Fruit fly (Drosophila melanogaster) whole organism, embryonic: Measurements from ENCODE around the gene Megf8.

ENCODE experiments used
- Bgb ChIP-seq: fragments of 200-800 bp; sonication (Bioruptor generic); IDR thresholded peaks from 2 replicates; pipeline ENCODE4 v1.3.6; 2022; ENCODE audit warnings: missing biosample characterization, missing genetic modification characterization; ENCODE audit not compliant: partially characterized antibody
- CG10209 ChIP-seq: fragments of 200-800 bp; sonication (Bioruptor generic); optimal IDR thresholded peaks from 3 replicates; lab custom pipeline; 2017; ENCODE audit warnings: missing biosample characterization, mild to moderate bottlenecking, missing genetic modification characterization, missing genetic modification reagents
- CG11247 ChIP-seq: fragments of 200-800 bp; sonication (Bioruptor generic); IDR thresholded peaks from 2 replicates; pipeline ENCODE4 v1.3.6; 2022; ENCODE audit warnings: missing biosample characterization, missing genetic modification characterization
- CG12219 ChIP-seq: fragments of 200-800 bp; sonication (Bioruptor generic); optimal IDR thresholded peaks from 3 replicates; lab custom pipeline; 2018; ENCODE audit warnings: missing biosample characterization, mild to moderate bottlenecking, missing genetic modification characterization
- CG12769 ChIP-seq: fragments of 200-800 bp; sonication (Bioruptor generic); optimal IDR thresholded peaks from 2 replicates; lab custom pipeline; 2019; ENCODE audit warnings: missing biosample characterization, mild to moderate bottlenecking, missing genetic modification characterization, moderate library complexity
- CG13775 ChIP-seq: fragments of 200-800 bp; sonication (Bioruptor generic); optimal IDR thresholded peaks from 3 replicates; lab custom pipeline; 2017; ENCODE audit warnings: missing biosample characterization, mild to moderate bottlenecking, missing genetic modification characterization
- CG14014 ChIP-seq: fragments of 200-800 bp; sonication (Bioruptor generic); IDR thresholded peaks from 2 replicates; pipeline ENCODE4 v1.3.6; 2022; ENCODE audit warnings: missing biosample characterization, missing genetic modification characterization
- CG18599 ChIP-seq: fragments of 200-800 bp; sonication (Bioruptor generic); optimal IDR thresholded peaks from 3 replicates; lab custom pipeline; 2017; ENCODE audit warnings: missing biosample characterization, missing genetic modification characterization, mild to moderate bottlenecking, moderate library complexity, missing genetic modification reagents
- CG2199 ChIP-seq: fragments of 200-800 bp; sonication (Bioruptor generic); IDR thresholded peaks from 3 replicates; pipeline ENCODE4 v1.3.6; 2022; ENCODE audit warnings: missing biosample characterization, missing genetic modification characterization
- CG2712 ChIP-seq: fragments of 200-800 bp; optimal IDR thresholded peaks from 3 replicates; lab custom pipeline; 2019; ENCODE audit warnings: missing biosample characterization, mild to moderate bottlenecking, missing genetic modification characterization, moderate library complexity
- CG33213 ChIP-seq: fragments of 200-800 bp; sonication (Bioruptor generic); optimal IDR thresholded peaks from 3 replicates; lab custom pipeline; 2016; ENCODE audit warnings: missing biosample characterization, missing genetic modification characterization
- CG34376 ChIP-seq: fragments of 200-800 bp; sonication (Bioruptor generic); optimal IDR thresholded peaks from 2 replicates; lab custom pipeline; 2018; ENCODE audit warnings: missing biosample characterization, mild to moderate bottlenecking, missing genetic modification characterization
- CG3838 ChIP-seq: fragments of 200-800 bp; sonication (Bioruptor generic); optimal IDR thresholded peaks from 3 replicates; lab custom pipeline; 2016; ENCODE audit warnings: missing biosample characterization, missing genetic modification characterization
- CG4404 ChIP-seq: fragments of 200-800 bp; sonication (Bioruptor generic); IDR thresholded peaks from 2 replicates; pipeline ENCODE4 v1.3.6; 2022; ENCODE audit warnings: missing biosample characterization, missing genetic modification characterization
- CG5180 ChIP-seq: fragments of 200-800 bp; sonication (Bioruptor generic); optimal IDR thresholded peaks from 3 replicates; lab custom pipeline; 2017; ENCODE audit warnings: missing biosample characterization, missing genetic modification characterization, mild to moderate bottlenecking, moderate library complexity, missing genetic modification reagents
- CG6689 ChIP-seq: fragments of 200-800 bp; sonication (Bioruptor generic); IDR thresholded peaks from 2 replicates; pipeline ENCODE4 v1.3.6; 2022; ENCODE audit warnings: missing biosample characterization, missing genetic modification characterization
- CG7786 ChIP-seq: fragments of 200-800 bp; sonication (Bioruptor generic); optimal IDR thresholded peaks from 2 replicates; lab custom pipeline; 2016; ENCODE audit warnings: missing biosample characterization, missing genetic modification characterization
- CG7839 ChIP-seq: fragments of 200-800 bp; sonication (Bioruptor generic); optimal IDR thresholded peaks from 3 replicates; lab custom pipeline; 2018; ENCODE audit warnings: missing biosample characterization, mild to moderate bottlenecking, missing genetic modification characterization, moderate library complexity
- D19A ChIP-seq: fragments of 200-800 bp; optimal IDR thresholded peaks from 3 replicates; lab custom pipeline; 2019; ENCODE audit warnings: missing biosample characterization, mild to moderate bottlenecking, missing genetic modification characterization, moderate library complexity
- GATAe ChIP-seq: fragments of 200-800 bp; sonication (Bioruptor generic); conservative IDR thresholded peaks from 2 replicates; pipeline ENCODE4 v1.3.6; 2022; ENCODE audit warnings: missing biosample characterization, missing genetic modification characterization
- HLHmδ ChIP-seq: fragments of 200-800 bp; sonication (Bioruptor generic); optimal IDR thresholded peaks from 2 replicates; lab custom pipeline; 2018; ENCODE audit warnings: missing biosample characterization, mild to moderate bottlenecking, missing genetic modification characterization, moderate library complexity
- Hr78 ChIP-seq, 2 experiments: fragments of 200-800 bp in 1 of 2; fragments of >200 bp in 1 of 2; sonication (Bioruptor generic) in 1 of 2; optimal IDR thresholded peaks; 2 replicates each; lab custom pipeline; 2017 to 2019; ENCODE audit warnings: missing biosample characterization in 2 of 2, missing genetic modification characterization in 2 of 2, mild to moderate bottlenecking in 1 of 2, moderate library complexity in 1 of 2
- Hsf ChIP-seq: fragments of 200-800 bp; sonication (Bioruptor generic); optimal IDR thresholded peaks from 3 replicates; lab custom pipeline; 2016; ENCODE audit warnings: missing biosample characterization, missing genetic modification characterization
- Med ChIP-seq: fragments of 200-800 bp; sonication (Bioruptor generic); peaks from one replicate; lab custom pipeline; 2016; ENCODE audit warnings: missing biosample characterization, missing genetic modification characterization, mild to moderate bottlenecking, inconsistent platforms, moderate library complexity
- NC2α ChIP-seq: fragments of 200-800 bp; sonication (Bioruptor generic); optimal IDR thresholded peaks from 2 replicates; lab custom pipeline; 2016; ENCODE audit warnings: missing biosample characterization, missing genetic modification characterization
- NfI ChIP-seq: fragments of 200-800 bp; sonication (Bioruptor generic); optimal IDR thresholded peaks from 3 replicates; lab custom pipeline; 2018; ENCODE audit warnings: missing biosample characterization, mild to moderate bottlenecking, missing genetic modification characterization, moderate library complexity
- Tbp ChIP-seq: fragments of >200 bp; optimal IDR thresholded peaks from 2 replicates; lab custom pipeline; 2018; ENCODE audit warnings: missing biosample characterization, missing genetic modification characterization
- Usf ChIP-seq: fragments of 200-800 bp; sonication (Bioruptor generic); optimal IDR thresholded peaks from 2 replicates; lab custom pipeline; 2017; ENCODE audit warnings: missing genotype, missing biosample characterization, missing genetic modification characterization
- amos ChIP-seq: fragments of 200-800 bp; sonication (Bioruptor generic); IDR thresholded peaks from 2 replicates; pipeline ENCODE4 v1.3.6; 2022; ENCODE audit warnings: missing biosample characterization, missing genetic modification characterization; ENCODE audit not compliant: partially characterized antibody
- br ChIP-seq: fragments of >200 bp; optimal IDR thresholded peaks from 2 replicates; lab custom pipeline; 2017
- ci ChIP-seq: fragments of 200-800 bp; sonication (Bioruptor generic); IDR thresholded peaks from 3 replicates; pipeline ENCODE4 v1.3.6; 2022; ENCODE audit warnings: missing biosample characterization, missing genetic modification characterization
- crp ChIP-seq, 2 experiments: fragments of 200-800 bp; sonication (Bioruptor generic); optimal IDR thresholded peaks; 2 replicates in 1 of 2; 3 replicates in 1 of 2; lab custom pipeline; 2017; ENCODE audit warnings: missing biosample characterization in 2 of 2, missing genetic modification characterization in 2 of 2, mild to moderate bottlenecking in 1 of 2, moderate library complexity in 1 of 2
- fd64A ChIP-seq: fragments of 200-800 bp; sonication (Bioruptor generic); optimal IDR thresholded peaks from 3 replicates; lab custom pipeline; 2018; ENCODE audit warnings: missing biosample characterization, mild to moderate bottlenecking, missing genetic modification characterization
- ftz-f1 ChIP-seq: fragments of 200-800 bp; sonication (Bioruptor generic); optimal IDR thresholded peaks from 2 replicates; lab custom pipeline; 2016; ENCODE audit warnings: missing biosample characterization, missing genetic modification characterization
- fu2 ChIP-seq: fragments of 200-800 bp; sonication (Bioruptor generic); optimal IDR thresholded peaks from 2 replicates; lab custom pipeline; 2016; ENCODE audit warnings: missing biosample characterization, missing genetic modification characterization
- gcm2 ChIP-seq: fragments of 200-800 bp; sonication (Bioruptor generic); optimal IDR thresholded peaks from 2 replicates; lab custom pipeline; 2016; ENCODE audit warnings: missing biosample characterization, missing genetic modification characterization
- grn ChIP-seq: fragments of 200-800 bp; sonication (Bioruptor generic); optimal IDR thresholded peaks from 3 replicates; lab custom pipeline; 2017; ENCODE audit warnings: missing biosample characterization, missing genetic modification characterization
- ind ChIP-seq: fragments of 200-800 bp; sonication (Bioruptor generic); optimal IDR thresholded peaks from 3 replicates; lab custom pipeline; 2016; ENCODE audit warnings: missing biosample characterization, missing genetic modification characterization
- insv ChIP-seq, 2 experiments: fragments of 200-800 bp; sonication (Bioruptor generic); optimal IDR thresholded peaks; 3 replicates each; lab custom pipeline; 2016 to 2018; ENCODE audit warnings: missing biosample characterization in 2 of 2, missing genetic modification characterization in 2 of 2
- kni ChIP-seq: fragments of 200-800 bp; sonication (Bioruptor generic); optimal IDR thresholded peaks from 3 replicates; lab custom pipeline; 2017; ENCODE audit warnings: mild to moderate bottlenecking, missing biosample characterization, missing genetic modification reagents, missing genetic modification characterization
- nmo ChIP-seq: fragments of 200-800 bp; sonication (Bioruptor generic); optimal IDR thresholded peaks from 2 replicates; lab custom pipeline; 2018; ENCODE audit warnings: missing biosample characterization, mild to moderate bottlenecking, missing genetic modification characterization, moderate library complexity
- onecut ChIP-seq: fragments of 200-800 bp; sonication (Bioruptor generic); IDR thresholded peaks from 2 replicates; pipeline ENCODE4 v1.3.6; 2022; ENCODE audit warnings: missing biosample characterization, missing genetic modification characterization
- pros ChIP-seq: fragments of 200-800 bp; sonication (Bioruptor generic); optimal IDR thresholded peaks from 3 replicates; lab custom pipeline; 2019; ENCODE audit warnings: missing biosample characterization, mild to moderate bottlenecking, missing genetic modification characterization, moderate library complexity
- rib ChIP-seq: fragments of 200-800 bp; sonication (Bioruptor generic); IDR thresholded peaks from 2 replicates; pipeline ENCODE4 v1.3.6; 2022; ENCODE audit warnings: missing biosample characterization, missing genetic modification characterization
- schlank ChIP-seq: fragments of 200-800 bp; sonication (Bioruptor generic); optimal IDR thresholded peaks from 2 replicates; lab custom pipeline; 2018; ENCODE audit warnings: missing biosample characterization, mild to moderate bottlenecking, missing genetic modification characterization
- sens ChIP-seq: fragments of 200-800 bp; sonication (Bioruptor generic); peaks from one replicate; lab custom pipeline; 2016; ENCODE audit warnings: missing biosample characterization, missing genetic modification characterization
- sqz ChIP-seq: fragments of 200-800 bp; sonication (Bioruptor generic); optimal IDR thresholded peaks from 3 replicates; lab custom pipeline; 2018; ENCODE audit warnings: missing biosample characterization, mild to moderate bottlenecking, missing genetic modification characterization
- sug ChIP-seq: fragments of 200-800 bp; optimal IDR thresholded peaks from 2 replicates; lab custom pipeline; 2019; ENCODE audit warnings: missing biosample characterization, mild to moderate bottlenecking, missing genetic modification characterization, moderate library complexity
- tap ChIP-seq: fragments of 200-800 bp; optimal IDR thresholded peaks from 3 replicates; lab custom pipeline; 2019; ENCODE audit warnings: missing biosample characterization, mild to moderate bottlenecking, missing genetic modification characterization, moderate library complexity
- tx ChIP-seq: fragments of 200-800 bp; sonication (Bioruptor generic); optimal IDR thresholded peaks from 2 replicates; lab custom pipeline; 2016; ENCODE audit warnings: missing biosample characterization, missing genetic modification characterization
- z ChIP-seq: fragments of 200-800 bp; sonication (Bioruptor generic); IDR thresholded peaks from 3 replicates; pipeline ENCODE4 v1.3.6; 2022; ENCODE audit warnings: missing biosample characterization, missing genetic modification characterization
- zfh1 ChIP-seq: fragments of 200-800 bp; sonication (Bioruptor generic); IDR thresholded peaks from 3 replicates; pipeline ENCODE4 v1.3.6; 2022; ENCODE audit warnings: missing biosample characterization, missing genetic modification characterization

The Megf8 gene

dm6 chr2L:7998080-7998457 lies 45.2 kb upstream of the Megf8 start, which contains the start of gene CG7227 (continued):
- no peak for TF ChIP-seq z (GFP tag; lab: Robert Waterston, UW)
- TF ChIP-seq ind (GFP tag; lab: Kevin White, UChicago) = no peak
- peak; percentile 71 for TF ChIP-seq CG34376 (GFP tag; lab: Kevin White, UChicago)
- no peak for TF ChIP-seq CG3838 (GFP tag; lab: Kevin White, UChicago)
- no peak for TF ChIP-seq CG18599
- TF ChIP-seq Hsf (GFP tag; lab: Kevin White, UChicago) = no peak
- peak; percentile 8 for TF ChIP-seq tap
- TF ChIP-seq CG2199 = peak; percentile 78; the same call in 1 of the 3 replicates
- no peak for TF ChIP-seq CG12219 (GFP tag; lab: Kevin White, UChicago)
- peak; percentile 40 for TF ChIP-seq HLHmδ
- TF ChIP-seq sug (tag; lab: Kevin White, UChicago) = peak; percentile 37
- TF ChIP-seq br (lab: Kevin White, UChicago) = no peak
- peak; percentile 55 for TF ChIP-seq sens (GFP tag; lab: Kevin White, UChicago)
- no peak for TF ChIP-seq CG7786 (GFP tag; lab: Kevin White, UChicago)
- no peak for TF ChIP-seq CG7839
- TF ChIP-seq D19A (tag; lab: Kevin White, UChicago) = no peak
- peak; percentile 31 for TF ChIP-seq fd64A (GFP tag; lab: Kevin White, UChicago)
- TF ChIP-seq CG5180 (GFP tag; lab: Kevin White, UChicago) = peak; percentile 10
- TF ChIP-seq CG12769 (tag; lab: Kevin White, UChicago) = peak; percentile 24
- no peak for TF ChIP-seq CG6689 (GFP tag; lab: Robert Waterston, UW)
- TF ChIP-seq Med (GFP tag; lab: Kevin White, UChicago) = peak; percentile 68
- peak; percentile 35 for TF ChIP-seq pros (GFP tag; lab: Kevin White, UChicago)
- no peak for TF ChIP-seq nmo
- TF ChIP-seq kni (GFP tag; lab: Kevin White, UChicago) = peak; percentile 3
- no peak for TF ChIP-seq schlank (tag; lab: Kevin White, UChicago)
- no peak for TF ChIP-seq Tbp (GFP tag; lab: Kevin White, UChicago)
- TF ChIP-seq Hr78 (GFP tag; optimal IDR thresholded peaks at IDR 0.05; lab: Kevin White, UChicago) = peak in 1 of 2 experiments; percentile 98
- no peak for TF ChIP-seq CG33213 (GFP tag; lab: Kevin White, UChicago)
- TF ChIP-seq Usf (GFP tag; lab: Kevin White, UChicago) = no peak
- TF ChIP-seq gcm2 (GFP tag; lab: Kevin White, UChicago) = no peak
- no peak for TF ChIP-seq CG14014 (GFP tag; lab: Robert Waterston, UW)
- TF ChIP-seq sqz = peak; percentile 7
- TF ChIP-seq CG11247 (GFP tag; lab: Robert Waterston, UW) = no peak
- 0 out of 2 replicates have a peak, but pooled peaks have one; percentile 11 for TF ChIP-seq GATAe (GFP tag; lab: Robert Waterston, UW)
- 0 out of 2 replicates have a peak, but pooled peaks have one; percentile 1 for TF ChIP-seq onecut (GFP tag; lab: Robert Waterston, UW)
- TF ChIP-seq NfI (GFP tag; lab: Kevin White, UChicago) = no peak
- TF ChIP-seq CG10209 (GFP tag; lab: Kevin White, UChicago) = no peak
- no peak for TF ChIP-seq fu2 (GFP tag; lab: Kevin White, UChicago)
- peak; percentile 96 for TF ChIP-seq grn

dm6 chr2L:7998655-7999054 lies 44.6 kb upstream of the Megf8 start, which contains the start of gene Sirup:
TSS of gene Sirup (plus strand) at chr2L:7998869.
- TF ChIP-seq ci (GFP tag; lab: Robert Waterston, UW) (peak; percentile 56; the same call in 1 of the 3 replicates), crp (GFP tag; optimal IDR thresholded peaks at IDR 0.05; lab: Kevin White, UChicago) (peak; percentile 32 to 86), tx (GFP tag; lab: Kevin White, UChicago) (peak; percentile 14), CG13775 (GFP tag; lab: Kevin White, UChicago) (no peak), insv (GFP tag; optimal IDR thresholded peaks at IDR 0.05; lab: Kevin White, UChicago) (peak in 1 of 2 experiments; percentile 19), Bgb (GFP tag; lab: Robert Waterston, UW) (peak; percentile 55; the same call in 1 of the 2 replicates), zfh1 (GFP tag; lab: Robert Waterston, UW) (peak; percentile 15; the same call in 1 of the 3 replicates), CG2712 (tag; lab: Kevin White, UChicago) (peak; percentile 31), ftz-f1 (GFP tag; lab: Kevin White, UChicago) (peak; percentile 2), CG6689 (GFP tag; lab: Robert Waterston, UW) (no peak), rib (GFP tag; lab: Robert Waterston, UW) (peak; percentile 15; the same call in 1 of the 2 replicates), amos (GFP tag; lab: Robert Waterston, UW) (peak; percentile 62; the same call in 1 of the 2 replicates), CG4404 (GFP tag; lab: Robert Waterston, UW) (no peak), NC2α (peak; percentile 15)
